Fruit fly (Drosophila melanogaster): ENCODE data around the gene CG1677.
A peak's percentile ranks its signal among the peaks of the same experiment; 100 is the strongest.

CG1677 gene

DNA sequence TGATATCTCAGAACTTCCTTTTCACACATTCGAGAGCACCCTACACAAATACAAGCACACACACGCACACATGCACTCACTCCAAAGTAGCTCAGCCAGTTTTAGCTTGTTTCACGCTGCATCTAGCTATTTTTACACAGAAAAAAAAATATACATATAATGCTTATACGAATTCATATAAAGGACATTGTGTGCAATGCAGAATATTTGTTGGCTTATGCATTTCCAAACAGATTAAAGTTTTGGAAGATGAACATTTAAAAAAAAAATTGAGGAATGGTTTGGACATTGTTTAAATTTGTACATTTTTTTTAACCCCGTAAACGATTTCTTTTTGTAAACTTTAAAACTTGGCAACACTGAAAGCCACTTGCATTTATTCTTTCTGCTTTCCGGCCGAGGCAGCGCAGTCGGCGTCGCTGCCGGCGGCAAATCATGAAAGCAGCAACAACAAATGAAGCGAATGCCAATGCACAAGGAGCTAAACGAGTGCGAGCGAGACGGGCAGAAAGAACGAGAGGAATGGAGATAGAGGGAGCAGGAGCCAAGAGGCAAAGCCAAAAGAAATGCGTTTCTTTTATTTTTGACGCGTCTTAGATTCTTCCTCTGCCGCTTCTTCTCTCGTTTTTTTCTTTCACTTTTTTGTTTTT lies 86.4 kb downstream of the CG1677 start (continued):
- TF ChIP-seq CG4282 (GFP tag; optimal IDR thresholded peaks at IDR 0.05) (no peak), h (optimal IDR thresholded peaks at IDR 0.05) (no peak), CG4707 (GFP tag; optimal IDR thresholded peaks at IDR 0.05) (peak; percentile 24), CG34376 (GFP tag; optimal IDR thresholded peaks at IDR 0.05) (no peak), B-H1 (GFP tag; IDR thresholded peaks at IDR 0.05) (peak; percentile 32; the same call in 1 of the 3 replicates), Myb (GFP tag; optimal IDR thresholded peaks at IDR 0.05) (no peak), CG3163 (GFP tag; optimal IDR thresholded peaks at IDR 0.05) (peak; percentile 53), CG1647 (GFP tag; optimal IDR thresholded peaks at IDR 0.05) (no peak), gce (GFP tag; IDR thresholded peaks at IDR 0.05) (0 out of 3 replicates have a peak, but pooled peaks have one; percentile 41), Oli (tag; optimal IDR thresholded peaks at IDR 0.05) (peak; percentile 85), CG12391 (tag; optimal IDR thresholded peaks at IDR 0.05) (peak; percentile 91), CG15696 (tag; optimal IDR thresholded peaks at IDR 0.05) (peak; percentile 88), CG4617 (GFP tag; optimal IDR thresholded peaks at IDR 0.05; ENCODE audit: borderline replicate concordance) (peak; percentile 55), otp (GFP tag; IDR thresholded peaks at IDR 0.05) (0 out of 3 replicates have a peak, but pooled peaks have one; percentile 41), CG16813 (GFP tag; IDR thresholded peaks at IDR 0.05; ENCODE audit: partially characterized antibody) (no peak), jigr1 (GFP tag; IDR thresholded peaks at IDR 0.05) (peak; percentile 13; the same call in 1 of the 3 replicates), CG15514 (GFP tag; optimal IDR thresholded peaks at IDR 0.05) (no peak), crc (GFP tag; optimal IDR thresholded peaks at IDR 0.05) (peak; percentile 22), GATAe (GFP tag; conservative IDR thresholded peaks at IDR 0.05) (no peak), CG34224 (GFP tag; IDR thresholded peaks at IDR 0.05; ENCODE audit: partially characterized antibody) (no peak), oc (tag; optimal IDR thresholded peaks at IDR 0.05) (peak; percentile 80), Lpt (GFP tag; optimal IDR thresholded peaks at IDR 0.05) (no peak), CG13296 (GFP tag; optimal IDR thresholded peaks at IDR 0.05) (no peak), lola (GFP tag; optimal IDR thresholded peaks at IDR 0.05) (peak in 1 of 3 experiments; percentile 96), Max (GFP tag; optimal IDR thresholded peaks at IDR 0.05) (peak; percentile 48), Hr78 (GFP tag; optimal IDR thresholded peaks at IDR 0.05) (peak in 1 of 2 experiments; percentile 17), CG4820 (GFP tag; optimal IDR thresholded peaks at IDR 0.05) (peak; percentile 84), Oaz (GFP tag; IDR thresholded peaks at IDR 0.05) (0 out of 2 replicates have a peak, but pooled peaks have one; percentile 13), CG13287 (GFP tag; IDR thresholded peaks at IDR 0.05; ENCODE audit: partially characterized antibody) (no peak), fd96Cb (tag; optimal IDR thresholded peaks at IDR 0.05) (peak; percentile 91), ind (GFP tag; optimal IDR thresholded peaks at IDR 0.05) (peak; percentile 64), CoRest (tag; optimal IDR thresholded peaks at IDR 0.05) (peak; percentile 85), Sox100B (GFP tag; optimal IDR thresholded peaks at IDR 0.05) (peak; percentile 80), CG9727 (GFP tag; optimal IDR thresholded peaks at IDR 0.05) (peak; percentile 89)

DNA sequence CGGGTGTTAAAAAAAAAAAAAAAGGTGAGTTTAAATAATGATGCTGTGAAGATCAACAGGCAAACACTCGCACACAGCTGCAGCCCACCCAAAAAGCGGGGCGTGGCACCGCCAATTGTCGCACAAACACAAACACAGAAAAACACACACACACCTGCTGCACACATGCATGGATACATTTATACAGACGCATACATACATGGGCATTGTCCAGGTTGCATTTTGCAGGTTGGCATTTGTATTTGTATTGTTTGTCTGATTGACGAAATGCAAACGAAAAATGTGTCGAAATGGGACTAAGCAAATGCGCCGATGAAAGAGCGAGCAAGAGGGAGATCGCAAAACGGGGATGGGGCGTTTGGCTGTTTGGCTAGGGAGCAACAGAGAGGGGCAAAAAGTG lies 87.1 kb downstream of the CG1677 start:
- TF ChIP-seq Med (GFP tag) (peak; percentile 38), slp2 (GFP tag; optimal IDR thresholded peaks at IDR 0.05) (no peak), D (optimal IDR thresholded peaks at IDR 0.05) (peak; percentile 51), D (GFP tag; optimal IDR thresholded peaks at IDR 0.05) (no peak), kah (GFP tag; optimal IDR thresholded peaks at IDR 0.05) (no peak), CG8281 (tag; optimal IDR thresholded peaks at IDR 0.05) (peak; percentile 52), ci (GFP tag; IDR thresholded peaks at IDR 0.05) (peak; percentile 20; the same call in 1 of the 3 replicates), Oli (tag; optimal IDR thresholded peaks at IDR 0.05) (no peak), CG10959 (GFP tag; IDR thresholded peaks at IDR 0.05) (no peak), cg (GFP tag; optimal IDR thresholded peaks at IDR 0.05) (peak; percentile 60), CG1603 (tag; optimal IDR thresholded peaks at IDR 0.05) (peak; percentile 22), kni (GFP tag; optimal IDR thresholded peaks at IDR 0.05) (peak; percentile 20), pzg (GFP tag; optimal IDR thresholded peaks at IDR 0.05) (no peak), twi (tag; optimal IDR thresholded peaks at IDR 0.05) (peak; percentile 24), Poxn (GFP tag; IDR thresholded peaks at IDR 0.05) (no peak)

All from whole organism, embryonic.